Worm (Caenorhabditis elegans): ENCODE measurements around the gene eif-3.B.

The eif-3.B gene

ce11 chrII:14798047-14798522, 2.9 kb downstream of the eif-3.B start, which contains the start of gene tbc-20:
Gene tbc-20, plus strand, starts transcription at chrII:14798472.
- no peak for TF ChIP-seq hlh-30 (tag; optimal IDR thresholded peaks at IDR 0.05; ENCODE audit: insufficient read depth)
- no peak for TF ChIP-seq rnt-1 (tag; optimal IDR thresholded peaks at IDR 0.05)
- TF ChIP-seq K09A11.1 (tag; optimal IDR thresholded peaks at IDR 0.05; ENCODE audit: insufficient read depth), result peak; percentile 4
- TF ChIP-seq zip-5 (tag; optimal IDR thresholded peaks at IDR 0.05), result no peak
- no peak for TF ChIP-seq ztf-16 (tag; optimal IDR thresholded peaks at IDR 0.05)
- TF ChIP-seq ceh-45 (GFP tag; IDR thresholded peaks at IDR 0.05), result no peak
- no peak for TF ChIP-seq lin-11 (tag; optimal IDR thresholded peaks at IDR 0.05)
- TF ChIP-seq ceh-18 (tag; optimal IDR thresholded peaks at IDR 0.05), result no peak

- no peak for TF ChIP-seq ets-4 (tag; optimal IDR thresholded peaks at IDR 0.05)
- no peak for TF ChIP-seq K02D7.2 (tag; optimal IDR thresholded peaks at IDR 0.05)
- TF ChIP-seq ceh-6 (GFP tag; optimal IDR thresholded peaks at IDR 0.05), result no peak
- no peak for TF ChIP-seq pag-3 (tag; optimal IDR thresholded peaks at IDR 0.05; ENCODE audit: borderline replicate concordance)
- TF ChIP-seq hlh-13 (GFP tag; optimal IDR thresholded peaks at IDR 0.05), result no peak
- no peak for TF ChIP-seq sox-2 (GFP tag; IDR thresholded peaks at IDR 0.05)
These were observed 4.2 kb downstream of the eif-3.B start for ce11 chrII:14799367-14799766.

ce11 chrII:14801086-14801531, 5.9 kb downstream of the eif-3.B start:
- no peak for TF ChIP-seq npax-4 (tag; optimal IDR thresholded peaks at IDR 0.05)
- no peak for TF ChIP-seq ceh-45 (GFP tag; IDR thresholded peaks at IDR 0.05)
- TF ChIP-seq pat-9 (tag; optimal IDR thresholded peaks at IDR 0.05), result no peak
- no peak for TF ChIP-seq ceh-19 (GFP tag; optimal IDR thresholded peaks at IDR 0.05)
- no peak for TF ChIP-seq ztf-16 (tag; optimal IDR thresholded peaks at IDR 0.05)
- 0 out of 2 replicates have a peak, but pooled peaks have one; percentile 17 for TF ChIP-seq unc-3 (GFP tag; conservative IDR thresholded peaks at IDR 0.05)
- TF ChIP-seq unc-3 (tag; optimal IDR thresholded peaks at IDR 0.05), result no peak

- TF ChIP-seq C38D4.7 (GFP tag; optimal IDR thresholded peaks at IDR 0.05) (peak; percentile 93), gmeb-2 (tag; optimal IDR thresholded peaks at IDR 0.05) (peak; percentile 79), elt-4 (tag; optimal IDR thresholded peaks at IDR 0.05) (peak; percentile 8), F13H6.1 (tag; optimal IDR thresholded peaks at IDR 0.05) (peak; percentile 87), hlh-15 (tag; optimal IDR thresholded peaks at IDR 0.05) (peak; percentile 73), unc-42 (tag; optimal IDR thresholded peaks at IDR 0.05) (peak; percentile 61), nfya-1 (tag; optimal IDR thresholded peaks at IDR 0.05) (peak; percentile 73), che-1 (tag; optimal IDR thresholded peaks at IDR 0.05) (peak; percentile 94), nhr-232 (tag; optimal IDR thresholded peaks at IDR 0.05) (peak; percentile 91), elt-2 (tag; optimal IDR thresholded peaks at IDR 0.05) (peak; percentile 91), pqm-1 (tag; optimal IDR thresholded peaks at IDR 0.05) (peak; percentile 31), unc-86 (tag; optimal IDR thresholded peaks at IDR 0.05) (peak; percentile 90), zip-5 (tag; optimal IDR thresholded peaks at IDR 0.05) (peak; percentile 71), syd-9 (tag; optimal IDR thresholded peaks at IDR 0.05) (peak; percentile 78), odd-2 (tag; optimal IDR thresholded peaks at IDR 0.05) (peak; percentile 61), hlh-30 (tag; optimal IDR thresholded peaks at IDR 0.05; ENCODE audit: insufficient read depth) (peak; percentile 32), ceh-18 (tag; optimal IDR thresholded peaks at IDR 0.05) (peak; percentile 82), dve-1 (tag; optimal IDR thresholded peaks at IDR 0.05) (peak; percentile 79), ceh-19 (GFP tag; optimal IDR thresholded peaks at IDR 0.05) (peak; percentile 94), Y22D7AL.16 (tag; optimal IDR thresholded peaks at IDR 0.05) (peak; percentile 77), ztf-16 (tag; optimal IDR thresholded peaks at IDR 0.05) (peak; percentile 94), ceh-14 (tag; optimal IDR thresholded peaks at IDR 0.05) (peak; percentile 95), hlh-13 (GFP tag; optimal IDR thresholded peaks at IDR 0.05) (peak; percentile 85), ceh-24 (tag; optimal IDR thresholded peaks at IDR 0.05) (peak; percentile 71), ceh-22 (tag; optimal IDR thresholded peaks at IDR 0.05) (no peak), ama-1 (optimal IDR thresholded peaks at IDR 0.05) (no peak), tbx-2 (tag; optimal IDR thresholded peaks at IDR 0.05) (peak; percentile 93), ceh-45 (GFP tag; IDR thresholded peaks at IDR 0.05) (peak; percentile 56), pag-3 (tag; optimal IDR thresholded peaks at IDR 0.05; ENCODE audit: borderline replicate concordance) (peak; percentile 72), pros-1 (tag; optimal IDR thresholded peaks at IDR 0.05) (no peak), unc-55 (GFP tag; optimal IDR thresholded peaks at IDR 0.05) (no peak), sox-4 (tag; optimal IDR thresholded peaks at IDR 0.05) (peak; percentile 90), tbx-7 (tag; optimal IDR thresholded peaks at IDR 0.05) (peak; percentile 71)
These were observed 9.2 kb downstream of the eif-3.B start, which contains the start of gene W01D2.3 for ce11 chrII:14804259-14804899. Gene W01D2.3, minus strand, starts transcription at chrII:14804309.

All from whole organism, late embryonic.